Worm (Caenorhabditis elegans) whole organism, midembryonic: ENCODE results near the gene EEED8.12.

Source experiments
- cog-1 ChIP-seq: sonication (generic microtip); optimal IDR thresholded peaks from 2 replicates; lab custom pipeline; 2016; ENCODE audit warnings: missing genetic modification characterization, missing compliant biosample characterization
- klf-2 ChIP-seq: fragments of 200-800 bp; sonication (Bioruptor generic); conservative IDR thresholded peaks from 2 replicates; pipeline ENCODE4 v1.3.6; 2022; ENCODE audit warnings: missing genetic modification reagents, missing genetic modification characterization, missing compliant biosample characterization
- med-1 ChIP-seq: sonication (generic microtip); optimal IDR thresholded peaks from 2 replicates; lab custom pipeline; 2017; ENCODE audit warnings: missing genetic modification characterization, mild to moderate bottlenecking, missing compliant biosample characterization, antibody characterized with exemption, missing genetic modification reagents; ENCODE audit not compliant: insufficient read depth
- tab-1 ChIP-seq: fragments of 200-800 bp; sonication (Bioruptor generic); IDR thresholded peaks from 2 replicates; pipeline ENCODE4 v1.3.6; 2022; ENCODE audit warnings: missing genetic modification characterization, missing compliant biosample characterization
- ztf-23 ChIP-seq: fragments of 200-800 bp; sonication (Bioruptor generic); IDR thresholded peaks from 2 replicates; pipeline ENCODE4 v1.3.6; 2022; ENCODE audit warnings: missing genetic modification reagents, missing genetic modification characterization, missing compliant biosample characterization
- ztf-29 ChIP-seq: fragments of 200-800 bp; sonication (Bioruptor generic); IDR thresholded peaks from 2 replicates; pipeline ENCODE4 v1.3.6; 2022; ENCODE audit warnings: missing genetic modification reagents, missing genetic modification characterization, missing compliant biosample characterization

DNA sequence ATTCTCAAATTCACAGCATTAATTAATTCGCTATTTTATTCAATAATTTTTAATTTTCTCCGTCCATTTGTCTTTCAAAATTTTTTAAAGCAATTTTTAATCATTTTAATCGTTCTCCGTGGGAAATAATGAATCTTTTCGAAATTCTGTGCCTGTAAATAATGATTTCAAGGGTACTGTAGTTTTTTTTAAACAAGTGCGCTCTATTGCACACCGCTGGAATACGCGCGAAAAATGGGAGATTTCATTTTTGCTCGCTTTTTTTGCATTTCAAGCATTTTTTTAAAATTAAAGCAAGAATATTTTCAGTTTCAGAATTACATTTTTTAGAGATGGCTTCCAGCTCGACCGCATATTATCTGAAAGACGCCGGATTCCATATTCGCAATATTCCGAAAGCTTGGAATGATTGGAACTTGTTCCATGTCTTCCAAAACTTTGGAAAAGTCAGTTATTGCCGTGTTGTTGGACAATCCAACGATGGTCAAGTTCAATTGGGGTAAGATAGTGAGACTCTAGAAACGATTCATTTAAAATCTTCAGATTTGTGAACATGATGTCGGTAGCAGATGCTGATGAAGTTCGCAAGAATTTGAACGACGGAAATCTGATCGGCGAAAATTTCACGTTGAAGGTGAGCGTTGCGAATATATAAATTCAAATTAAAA, 12.3 kb upstream of the EEED8.12 start, which contains the start of gene tofu-6:
- no peak for TF ChIP-seq med-1
- TF ChIP-seq klf-2: no peak
- TF ChIP-seq cog-1 (tag; lab: Kevin White, UChicago): no peak
- no peak for TF ChIP-seq ztf-23 (GFP tag; lab: Robert Waterston, UW)
- TF ChIP-seq tab-1 (GFP tag; lab: Robert Waterston, UW): no peak
- TF ChIP-seq ztf-29 (GFP tag; lab: Robert Waterston, UW): no peak
